Worm (Caenorhabditis elegans) whole organism, L2 larva: ENCODE results near the gene srxa-1.

Experiments
- R02D3.7 ChIP-seq: fragments of 150-350 bp; optimal IDR thresholded peaks from 2 replicates; lab custom pipeline; 2014; ENCODE audit warnings: missing biosample characterization, missing genetic modification characterization
- ama-1 ChIP-seq: fragments of 150-350 bp; optimal IDR thresholded peaks from 2 replicates; lab custom pipeline; 2018; ENCODE audit warnings: inconsistent platforms
- blmp-1 ChIP-seq: sonication (generic microtip); optimal IDR thresholded peaks from 2 replicates; lab custom pipeline; 2017; ENCODE audit warnings: missing genetic modification characterization, mild to moderate bottlenecking, missing compliant biosample characterization, antibody characterized with exemption, moderate library complexity; ENCODE audit not compliant: insufficient read depth
- ceh-16 ChIP-seq: fragments of 150-350 bp; optimal IDR thresholded peaks from 2 replicates; lab custom pipeline; 2014; ENCODE audit warnings: missing biosample characterization, missing genetic modification characterization
- ceh-82 ChIP-seq: fragments of 150-350 bp; optimal IDR thresholded peaks from 2 replicates; lab custom pipeline; 2014; ENCODE audit warnings: missing biosample characterization, missing genetic modification characterization
- elt-1 ChIP-seq: fragments of 150-350 bp; optimal IDR thresholded peaks from 2 replicates; lab custom pipeline; 2014; ENCODE audit warnings: missing biosample characterization, missing genetic modification characterization
- elt-3 ChIP-seq: sonication (generic microtip); optimal IDR thresholded peaks from 2 replicates; lab custom pipeline; 2017; ENCODE audit warnings: missing biosample characterization, missing genetic modification characterization
- fos-1 ChIP-seq: fragments of 150-350 bp; optimal IDR thresholded peaks from 2 replicates; lab custom pipeline; 2014; ENCODE audit warnings: missing biosample characterization, missing genetic modification characterization
- lin-39 ChIP-seq: fragments of 150-350 bp; optimal IDR thresholded peaks from 2 replicates; lab custom pipeline; 2014; ENCODE audit warnings: missing biosample characterization, missing genetic modification reagents, missing genetic modification characterization
- nhr-12 ChIP-seq: fragments of 150-350 bp; optimal IDR thresholded peaks from 2 replicates; lab custom pipeline; 2014; ENCODE audit warnings: missing biosample characterization, missing genetic modification characterization
- sem-4 ChIP-seq: fragments of 150-350 bp; optimal IDR thresholded peaks from 2 replicates; lab custom pipeline; 2014; ENCODE audit warnings: missing biosample characterization, missing genetic modification reagents, missing genetic modification characterization
- snpc-4 ChIP-seq: fragments of 150-350 bp; optimal IDR thresholded peaks from 2 replicates; lab custom pipeline; 2014; ENCODE audit warnings: missing biosample characterization, missing genetic modification characterization
- unc-39 ChIP-seq: fragments of 150-350 bp; optimal IDR thresholded peaks from 2 replicates; lab custom pipeline; 2014; ENCODE audit warnings: missing biosample characterization, missing genetic modification characterization

- TF ChIP-seq blmp-1 (tag; lab: Kevin White, UChicago) (no peak), ama-1 (no peak), elt-1 (tag; lab: Kevin White, UChicago) (no peak), ceh-16 (tag; lab: Kevin White, UChicago) (no peak), R02D3.7 (tag; lab: Kevin White, UChicago) (no peak), elt-3 (tag; lab: Kevin White, UChicago) (no peak), unc-39 (tag; lab: Kevin White, UChicago) (no peak), snpc-4 (tag; lab: Kevin White, UChicago) (no peak), nhr-12 (tag; lab: Kevin White, UChicago) (no peak), fos-1 (tag; lab: Kevin White, UChicago) (no peak), lin-39 (no peak), ceh-82 (tag; lab: Kevin White, UChicago) (no peak), sem-4 (tag; lab: Kevin White, UChicago) (no peak)
Observed at ce11 chrV:20682309-20682708, 49.6 kb upstream of the srxa-1 start.
